Worm (Caenorhabditis elegans) whole organism, late embryonic: Measurements from ENCODE around the gene Y69E1A.5.

ENCODE experiments used
- ceh-9 ChIP-seq: sonication (generic microtip); optimal IDR thresholded peaks from 2 replicates; lab custom pipeline; 2016; ENCODE audit warnings: mild to moderate bottlenecking, missing genetic modification characterization, inconsistent platforms, missing compliant biosample characterization
- madf-2 ChIP-seq: sonication (generic microtip); optimal IDR thresholded peaks from 2 replicates; lab custom pipeline; 2017; ENCODE audit warnings: missing genetic modification characterization, missing compliant biosample characterization
- tbx-2 ChIP-seq: sonication (generic microtip); optimal IDR thresholded peaks from 2 replicates; lab custom pipeline; 2016; ENCODE audit warnings: missing genetic modification characterization, missing compliant biosample characterization

DNA sequence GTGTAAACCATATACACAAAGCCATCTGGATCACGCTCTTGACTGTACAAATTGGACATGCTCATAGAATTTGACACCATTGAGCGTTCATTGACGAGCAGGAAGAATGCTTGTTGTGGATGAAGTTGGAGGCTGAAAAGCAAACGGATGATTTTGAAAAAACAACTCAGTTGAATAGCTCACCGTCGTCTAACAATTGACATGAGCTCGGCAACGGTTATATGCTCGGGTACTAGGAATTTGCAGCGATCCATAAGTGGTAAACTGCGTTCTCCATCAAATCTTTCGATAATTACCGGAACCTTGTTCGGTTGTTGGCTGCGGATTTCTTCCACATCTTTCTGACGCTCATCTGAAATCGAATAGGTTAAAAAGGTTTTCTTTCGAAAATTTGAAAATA lies 22.7 kb downstream of the Y69E1A.5 start:
- TF ChIP-seq madf-2 (tag; lab: Kevin White, UChicago): no peak
- TF ChIP-seq ceh-9: no peak
- TF ChIP-seq tbx-2 (tag; lab: Kevin White, UChicago): no peak
